Fruit fly (Drosophila melanogaster) S2 (cell line): ENCODE data around the gene Adsl.

Experiments used
- CG8478 ChIP-seq: fragments of >200 bp; optimal IDR thresholded peaks from 2 replicates; lab custom pipeline; 2018
- CTCF ChIP-seq, 2 experiments: fragments of >200 bp; optimal IDR thresholded peaks; 2 replicates each; lab custom pipeline; 2018

- TF ChIP-seq CTCF (optimal IDR thresholded peaks at IDR 0.05; lab: Kevin White, UChicago) (no peak), CG8478 (no peak)
Measured at dm6 chr3R:16980958-16981623, 39.8 kb downstream of the Adsl start.
